Worm (Caenorhabditis elegans): ENCODE results near the gene C09B9.1.

DNA sequence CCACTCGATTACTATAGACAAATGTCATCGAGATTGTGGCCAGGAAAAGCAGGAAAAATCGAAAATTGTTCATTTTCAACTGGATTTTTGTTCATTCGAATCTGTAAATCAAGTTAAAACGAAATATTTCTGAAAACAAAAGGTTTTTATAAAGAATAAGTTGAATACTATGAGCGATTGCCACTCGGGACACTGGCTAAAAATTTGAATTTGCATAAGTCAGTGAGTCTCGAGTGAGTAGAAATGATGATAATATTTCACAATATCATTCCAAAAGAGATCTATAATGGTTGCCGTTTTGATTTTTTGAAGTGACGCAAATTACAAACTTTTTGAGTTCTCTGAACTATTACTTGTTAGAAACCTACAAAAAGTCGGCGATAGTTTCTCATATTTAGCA lies 17.1 kb upstream of the C09B9.1 start, which contains the start of gene T28H11.8:
- TF ChIP-seq lsy-2 (tag; optimal IDR thresholded peaks at IDR 0.05) (no peak), lin-13 (tag; optimal IDR thresholded peaks at IDR 0.05) (no peak), snpc-4 (tag; optimal IDR thresholded peaks at IDR 0.05) (no peak), nhr-76 (tag; optimal IDR thresholded peaks at IDR 0.05) (no peak), hlh-1 (tag; optimal IDR thresholded peaks at IDR 0.05) (no peak), tbx-8 (GFP tag; optimal IDR thresholded peaks at IDR 0.05) (no peak), unc-62 (GFP tag; optimal IDR thresholded peaks at IDR 0.05) (no peak), ztf-11 (tag; optimal IDR thresholded peaks at IDR 0.05) (no peak), nhr-28 (tag; optimal IDR thresholded peaks at IDR 0.05) (no peak), unc-120 (tag; optimal IDR thresholded peaks at IDR 0.05; ENCODE audit: poor library complexity, severe bottlenecking) (no peak), elt-1 (tag; optimal IDR thresholded peaks at IDR 0.05; ENCODE audit: borderline replicate concordance, insufficient read depth) (no peak), sptf-1 (tag; optimal IDR thresholded peaks at IDR 0.05) (no peak), nhr-2 (tag; optimal IDR thresholded peaks at IDR 0.05) (no peak), bed-3 (GFP tag; optimal IDR thresholded peaks at IDR 0.05) (no peak)

Data from whole organism, mixed stage, embryonic.